Worm (Caenorhabditis elegans) whole organism, L4 larva: Measurements from ENCODE around the gene ing-3.
A peak's percentile ranks its signal among the peaks of the same experiment; 100 is the strongest.
"Not testable (repeated sequence)": the region's sequence is repeated elsewhere in the genome, so short reads cannot be mapped to it uniquely, and the experiment has no call there.

Source experiments
- F49E8.2 ChIP-seq: sonication (generic microtip); optimal IDR thresholded peaks from 2 replicates; lab custom pipeline; 2016; ENCODE audit warnings: missing compliant biosample characterization, mild to moderate bottlenecking, missing genetic modification characterization, borderline replicate concordance
- Y105C5A.15 ChIP-seq: fragments of 200-800 bp; sonication (Bioruptor generic); IDR thresholded peaks from 2 replicates; pipeline ENCODE4 v1.3.6; 2022; ENCODE audit warnings: missing genetic modification characterization, missing compliant biosample characterization
- Y48G9A.11 ChIP-seq: fragments of 200-800 bp; sonication (Bioruptor generic); IDR thresholded peaks from 2 replicates; pipeline ENCODE4 v1.3.6; 2022; ENCODE audit warnings: missing genetic modification reagents, missing genetic modification characterization, missing compliant biosample characterization
- Y5F2A.4 ChIP-seq: fragments of 200-800 bp; sonication (Bioruptor generic); optimal IDR thresholded peaks from 2 replicates; lab custom pipeline; 2018; ENCODE audit warnings: mild to moderate bottlenecking, missing genetic modification characterization, missing compliant biosample characterization
- aly-2 ChIP-seq: sonication (generic microtip); optimal IDR thresholded peaks from 2 replicates; lab custom pipeline; 2018; ENCODE audit warnings: missing biosample characterization, missing genetic modification characterization
- arid-1 ChIP-seq: fragments of 200-800 bp; sonication (Bioruptor generic); conservative IDR thresholded peaks from 2 replicates; pipeline ENCODE4 v1.3.6; 2022; ENCODE audit warnings: missing genetic modification reagents, missing genetic modification characterization, missing compliant biosample characterization
- attf-4 ChIP-seq: sonication (generic microtip); optimal IDR thresholded peaks from 3 replicates; lab custom pipeline; 2017; ENCODE audit warnings: missing biosample characterization, missing genetic modification characterization
- ceh-62 ChIP-seq: sonication (generic microtip); optimal IDR thresholded peaks from 2 replicates; lab custom pipeline; 2017; ENCODE audit warnings: missing biosample characterization, missing genetic modification characterization
- ceh-82 ChIP-seq: sonication (generic microtip); optimal IDR thresholded peaks from 2 replicates; lab custom pipeline; 2017; ENCODE audit warnings: missing biosample characterization, missing genetic modification characterization
- dmd-6 ChIP-seq: fragments of 200-800 bp; sonication (Bioruptor generic); IDR thresholded peaks from 2 replicates; pipeline ENCODE4 v1.3.6; 2022; ENCODE audit warnings: missing genetic modification reagents, missing genetic modification characterization, missing compliant biosample characterization
- duxl-1 ChIP-seq: sonication (generic microtip); optimal IDR thresholded peaks from 2 replicates; lab custom pipeline; 2016; ENCODE audit warnings: mild to moderate bottlenecking, missing genetic modification characterization, moderate library complexity, missing compliant biosample characterization; ENCODE audit not compliant: poor library complexity
- dve-1 ChIP-seq: sonication (generic microtip); optimal IDR thresholded peaks from 2 replicates; lab custom pipeline; 2017; ENCODE audit warnings: antibody characterized with exemption, mild to moderate bottlenecking, missing genetic modification characterization, missing compliant biosample characterization; ENCODE audit not compliant: insufficient read depth
- fkh-10 ChIP-seq: fragments of 150-350 bp; optimal IDR thresholded peaks from 2 replicates; lab custom pipeline; 2014; ENCODE audit warnings: missing biosample characterization, missing genetic modification reagents, missing genetic modification characterization
- gei-8 ChIP-seq: fragments of 200-800 bp; sonication (Bioruptor generic); optimal IDR thresholded peaks from 2 replicates; lab custom pipeline; 2018; ENCODE audit warnings: mild to moderate bottlenecking, missing genetic modification characterization, missing compliant biosample characterization
- hlh-11 ChIP-seq: fragments of 200-800 bp; sonication (Bioruptor generic); optimal IDR thresholded peaks from 2 replicates; lab custom pipeline; 2018; ENCODE audit warnings: mild to moderate bottlenecking, missing genetic modification characterization, missing compliant biosample characterization
- hlh-30 ChIP-seq: sonication (generic microtip); optimal IDR thresholded peaks from 2 replicates; lab custom pipeline; 2017; ENCODE audit warnings: antibody characterized with exemption, mild to moderate bottlenecking, missing genetic modification characterization, missing compliant biosample characterization; ENCODE audit not compliant: insufficient read depth
- lin-13 ChIP-seq: fragments of 150-350 bp; optimal IDR thresholded peaks from 2 replicates; lab custom pipeline; 2014; ENCODE audit warnings: missing biosample characterization, missing genetic modification reagents, missing genetic modification characterization
- lin-38 ChIP-seq: fragments of 200-800 bp; sonication (Bioruptor generic); IDR thresholded peaks from 2 replicates; pipeline ENCODE4 v1.3.6; 2022; ENCODE audit warnings: missing genetic modification reagents, missing genetic modification characterization, missing compliant biosample characterization
- lin-39 ChIP-seq: fragments of 150-350 bp; optimal IDR thresholded peaks from 2 replicates; lab custom pipeline; 2014; ENCODE audit warnings: missing biosample characterization, missing genetic modification reagents, missing genetic modification characterization
- lsy-2 ChIP-seq, 2 experiments: fragments of 150-350 bp in 1 of 2; sonication (generic microtip) in 1 of 2; optimal IDR thresholded peaks; 2 replicates each; lab custom pipeline; 2014 to 2017; ENCODE audit warnings: missing biosample characterization in 2 of 2, missing genetic modification characterization in 2 of 2
- mdl-1 ChIP-seq, 2 experiments: fragments of 150-350 bp in 1 of 2; sonication (generic microtip) in 1 of 2; optimal IDR thresholded peaks; 2 replicates each; lab custom pipeline; 2014 to 2017; ENCODE audit warnings: missing biosample characterization in 2 of 2, missing genetic modification characterization in 2 of 2
- mdt-29 ChIP-seq: fragments of 200-800 bp; sonication (Bioruptor generic); IDR thresholded peaks from 2 replicates; pipeline ENCODE4 v1.3.6; 2022; ENCODE audit warnings: missing genetic modification reagents, missing genetic modification characterization, missing compliant biosample characterization
- mep-1 ChIP-seq: fragments of 150-350 bp; sonication (generic microtip); optimal IDR thresholded peaks from 3 replicates; lab custom pipeline; 2014; ENCODE audit warnings: missing biosample characterization, missing genetic modification characterization
- mes-2 ChIP-seq: sonication (generic microtip); optimal IDR thresholded peaks from 2 replicates; lab custom pipeline; 2016; ENCODE audit warnings: missing genotype, mild to moderate bottlenecking, missing genetic modification characterization, missing compliant biosample characterization; ENCODE audit not compliant: poor library complexity, severe bottlenecking
- mxl-2 ChIP-seq: fragments of 200-800 bp; sonication (Bioruptor generic); conservative IDR thresholded peaks from 2 replicates; pipeline ENCODE4 v1.3.6; 2022; ENCODE audit warnings: missing genetic modification reagents, missing genetic modification characterization, missing compliant biosample characterization
- mxl-3 ChIP-seq: fragments of 200-800 bp; sonication (Bioruptor generic); optimal IDR thresholded peaks from 2 replicates; lab custom pipeline; 2018; ENCODE audit warnings: mild to moderate bottlenecking, missing genetic modification characterization, missing compliant biosample characterization
- nhr-102 ChIP-seq: sonication (generic microtip); optimal IDR thresholded peaks from 2 replicates; lab custom pipeline; 2016; ENCODE audit warnings: mild to moderate bottlenecking, missing genetic modification characterization, moderate library complexity, missing compliant biosample characterization
- nhr-111 ChIP-seq: fragments of 200-800 bp; sonication (Bioruptor generic); optimal IDR thresholded peaks from 2 replicates; lab custom pipeline; 2018; ENCODE audit warnings: mild to moderate bottlenecking, missing genetic modification characterization, missing compliant biosample characterization
- nhr-28 ChIP-seq: fragments of 150-350 bp; optimal IDR thresholded peaks from 2 replicates; lab custom pipeline; 2014; ENCODE audit warnings: missing biosample characterization, missing genetic modification characterization
- nhr-42 ChIP-seq: fragments of 200-800 bp; sonication (Bioruptor generic); IDR thresholded peaks from 2 replicates; pipeline ENCODE4 v1.3.6; 2022; ENCODE audit warnings: missing genetic modification characterization, missing compliant biosample characterization
- nhr-48 ChIP-seq: sonication (generic microtip); optimal IDR thresholded peaks from 2 replicates; lab custom pipeline; 2016; ENCODE audit warnings: mild to moderate bottlenecking, missing genetic modification characterization, missing compliant biosample characterization
- nhr-6 ChIP-seq: fragments of 150-350 bp; optimal IDR thresholded peaks from 2 replicates; lab custom pipeline; 2014; ENCODE audit warnings: missing biosample characterization, missing genetic modification characterization
- nhr-76 ChIP-seq: fragments of 150-350 bp; optimal IDR thresholded peaks from 2 replicates; lab custom pipeline; 2014; ENCODE audit warnings: missing biosample characterization, missing genetic modification characterization
- nhr-77 ChIP-seq: fragments of 150-350 bp; optimal IDR thresholded peaks from 2 replicates; lab custom pipeline; 2014; ENCODE audit warnings: missing biosample characterization, missing genetic modification characterization
- pha-4 ChIP-seq, 2 experiments: fragments of 150-350 bp in 1 of 2; fragments of 200-800 bp in 1 of 2; sonication (Bioruptor generic) in 1 of 2; IDR thresholded peaks in 1 of 2; optimal IDR thresholded peaks in 1 of 2; 2 replicates each; pipeline versions ENCODE4 v1.3.6 to Lab custom; 2014 to 2022; ENCODE audit warnings: missing genetic modification characterization in 2 of 2, missing genetic modification reagents in 2 of 2, missing biosample characterization in 1 of 2, missing compliant biosample characterization in 1 of 2
- php-3 ChIP-seq: fragments of 200-800 bp; sonication (Bioruptor generic); IDR thresholded peaks from 2 replicates; pipeline ENCODE4 v1.3.6; 2022; ENCODE audit warnings: missing genetic modification reagents, missing genetic modification characterization, missing compliant biosample characterization
- pqm-1 ChIP-seq: sonication (generic microtip); optimal IDR thresholded peaks from 2 replicates; lab custom pipeline; 2017; ENCODE audit warnings: missing biosample characterization, missing genetic modification characterization
- rbr-2 ChIP-seq: sonication (generic microtip); optimal IDR thresholded peaks from 2 replicates; lab custom pipeline; 2016; ENCODE audit warnings: missing genotype, missing genetic modification characterization, missing compliant biosample characterization
- skn-1 ChIP-seq: fragments of 150-350 bp; optimal IDR thresholded peaks from 2 replicates; lab custom pipeline; 2014; ENCODE audit warnings: missing biosample characterization, missing genetic modification characterization
- snpc-1.2 ChIP-seq: fragments of 200-800 bp; sonication (Bioruptor generic); IDR thresholded peaks from 2 replicates; pipeline ENCODE4 v1.3.6; 2022; ENCODE audit warnings: missing genetic modification reagents, missing genetic modification characterization, missing compliant biosample characterization
- unc-62 ChIP-seq, 3 experiments: fragments of 150-350 bp in 1 of 3; sonication (generic microtip); optimal IDR thresholded peaks in 2 of 3; peaks in 1 of 3; 1 replicate in 1 of 3; 2 replicates in 2 of 3; lab custom pipeline; 2014 to 2017; ENCODE audit warnings: missing biosample characterization in 3 of 3, missing genetic modification characterization in 3 of 3, missing genetic modification reagents in 3 of 3, missing genotype in 1 of 3
- zfp-3 ChIP-seq: fragments of 200-800 bp; sonication (Bioruptor generic); conservative IDR thresholded peaks from 2 replicates; pipeline ENCODE4 v1.3.6; 2022; ENCODE audit warnings: missing genetic modification reagents, missing genetic modification characterization, missing compliant biosample characterization

ing-3 gene

DNA sequence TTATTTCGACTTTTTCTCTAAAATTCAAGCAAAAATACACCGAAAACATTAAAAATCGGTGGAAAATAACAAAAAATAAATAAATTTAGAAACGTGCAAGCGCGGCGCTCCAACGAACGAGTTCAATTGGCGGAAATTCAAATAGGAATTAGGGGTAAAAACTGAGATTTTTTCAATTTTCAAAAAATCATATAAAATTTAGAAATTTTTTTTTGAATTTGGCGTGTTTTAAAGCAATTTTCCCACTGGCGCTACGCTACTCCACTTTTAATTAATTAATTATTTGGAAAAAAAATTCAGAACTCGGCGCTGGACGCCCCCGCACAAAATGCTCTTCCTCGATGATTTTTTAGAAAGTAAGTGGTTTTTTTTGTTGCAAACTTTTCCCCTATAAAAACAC lies at the start of gene ing-3:
Gene ing-3, plus strand, starts transcription at position 301 of the 400 bp plus-strand sequence.
- TF ChIP-seq skn-1 (tag; lab: Kevin White, UChicago) (no peak), fkh-10 (GFP tag; lab: Kevin White, UChicago) (no peak), lsy-2 (tag; optimal IDR thresholded peaks at IDR 0.05; lab: Kevin White, UChicago) (no peak), nhr-111 (GFP tag; lab: Kevin White, UChicago) (no peak), mdt-29 (GFP tag; lab: Robert Waterston, UW) (no peak), rbr-2 (no peak), zfp-3 (GFP tag; lab: Robert Waterston, UW) (no peak), gei-8 (GFP tag; lab: Kevin White, UChicago) (no peak), mxl-2 (GFP tag; lab: Robert Waterston, UW) (no peak), ceh-62 (tag; lab: Kevin White, UChicago) (no peak), lin-39 (tag; lab: Kevin White, UChicago) (no peak), lin-38 (no peak), nhr-42 (no peak), lin-13 (GFP tag; lab: Kevin White, UChicago) (no peak), attf-4 (tag; lab: Kevin White, UChicago) (no peak), nhr-102 (tag; lab: Kevin White, UChicago) (no peak), Y105C5A.15 (GFP tag; lab: Robert Waterston, UW) (no peak)

DNA sequence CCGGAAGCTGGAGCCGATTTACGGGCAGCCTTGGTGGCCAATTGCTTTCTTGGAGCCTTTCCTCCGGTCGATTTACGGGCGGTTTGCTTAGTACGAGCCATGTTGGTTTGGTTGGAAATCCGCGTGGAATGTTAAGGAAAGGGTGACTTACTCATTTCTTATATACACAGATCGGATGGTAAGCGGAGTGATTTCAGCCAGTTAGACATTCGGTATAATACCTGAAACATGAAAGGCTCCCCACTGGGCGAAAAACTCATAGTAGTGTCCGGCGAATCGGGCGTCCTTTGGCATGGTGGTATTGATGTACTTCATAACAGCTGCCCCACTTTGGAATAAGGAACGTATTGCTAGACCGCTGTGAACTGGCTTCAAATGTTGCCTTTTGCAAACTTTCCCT lies 47.2 kb upstream of the ing-3 start, which contains the start of gene his-42:
Gene his-42, minus strand, starts transcription at position 101 of the 400 bp plus-strand sequence.
- TF ChIP-seq ceh-82 (no peak), Y5F2A.4 (GFP tag; lab: Kevin White, UChicago) (no peak), unc-62 (GFP tag; optimal IDR thresholded peaks at IDR 0.05 in 1 of 2; lab: Kevin White, UChicago) (peak in 1 of 2 experiments; percentile 27), unc-62 (tag; optimal IDR thresholded peaks at IDR 0.05; lab: Kevin White, UChicago) (no peak)

DNA sequence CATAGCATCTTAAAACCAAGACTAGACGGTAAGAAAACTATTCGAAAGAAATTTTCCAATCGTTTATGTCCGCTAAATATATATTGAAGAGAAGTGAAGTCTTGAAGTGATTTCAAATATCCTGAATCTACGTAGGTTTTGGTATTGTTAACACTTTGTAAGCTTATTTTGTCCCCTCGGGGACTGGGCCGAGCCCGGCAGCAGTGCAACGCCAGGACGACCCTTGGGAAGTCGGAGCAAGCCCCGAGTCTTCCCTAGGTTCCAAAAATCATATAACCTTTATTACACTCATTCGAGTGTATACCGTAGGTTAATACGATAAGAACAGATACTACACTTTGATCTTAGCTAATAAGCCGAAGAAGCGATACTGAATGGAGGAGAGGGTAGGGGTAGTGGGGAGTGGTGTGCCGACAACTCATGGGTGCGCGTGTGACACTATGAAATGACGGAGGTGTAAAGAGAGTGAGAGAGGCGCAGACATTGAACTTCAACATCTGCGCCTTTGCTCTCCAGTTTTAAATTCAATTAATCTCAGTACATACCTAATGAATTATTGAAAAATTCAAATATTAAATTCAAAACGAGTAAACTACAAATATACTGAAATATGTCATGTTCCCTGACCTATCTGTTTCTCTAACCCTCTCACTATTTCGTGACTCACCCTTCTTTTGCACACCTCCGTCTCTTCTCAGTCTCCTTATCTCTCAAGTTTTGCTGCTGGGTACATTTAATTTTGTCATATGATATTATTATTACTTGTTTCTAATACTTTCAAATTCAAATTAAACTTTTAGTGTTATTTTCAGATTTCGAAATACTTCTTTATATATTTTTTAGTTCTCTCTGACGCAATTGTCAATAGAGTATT lies 46.5 kb upstream of the ing-3 start:
- TF ChIP-seq F49E8.2 (tag; lab: Kevin White, UChicago): peak; percentile 81
- TF ChIP-seq aly-2 (tag; lab: Kevin White, UChicago): peak; percentile 11
- peak; percentile 37 for TF ChIP-seq duxl-1
- TF ChIP-seq snpc-1.2 (GFP tag; lab: Robert Waterston, UW): peak; percentile 72
- TF ChIP-seq mdl-1 (tag; optimal IDR thresholded peaks at IDR 0.05; lab: Kevin White, UChicago): peak in 1 of 2 experiments; percentile 43
- TF ChIP-seq php-3 (GFP tag; lab: Robert Waterston, UW): peak; percentile 30; the same call in 1 of the 2 replicates
- peak; percentile 52; the same call in 1 of the 2 replicates for TF ChIP-seq arid-1 (GFP tag; lab: Robert Waterston, UW)
- TF ChIP-seq nhr-42: peak; percentile 91
- TF ChIP-seq mdt-29 (GFP tag; lab: Robert Waterston, UW): peak; percentile 69; the same call in 1 of the 2 replicates
- TF ChIP-seq mes-2 (tag; lab: Kevin White, UChicago): peak; percentile 36
- TF ChIP-seq nhr-76 (tag; lab: Kevin White, UChicago): peak; percentile 28
- TF ChIP-seq lin-13 (GFP tag; lab: Kevin White, UChicago): peak; percentile 61
- TF ChIP-seq mxl-3 (GFP tag; lab: Kevin White, UChicago): peak; percentile 26
- TF ChIP-seq dmd-6: peak; percentile 71
- TF ChIP-seq lin-38: peak; percentile 63
- peak; percentile 90 for TF ChIP-seq nhr-77 (tag; lab: Kevin White, UChicago)
- TF ChIP-seq nhr-102 (tag; lab: Kevin White, UChicago): peak; percentile 69
- TF ChIP-seq lsy-2 (tag; optimal IDR thresholded peaks at IDR 0.05; lab: Kevin White, UChicago): peak; percentile 38 to 55
- peak; percentile 70 for TF ChIP-seq hlh-30 (tag; lab: Kevin White, UChicago)
- peak; percentile 59 for TF ChIP-seq nhr-48
- peak; percentile 8 for TF ChIP-seq pqm-1 (tag; lab: Kevin White, UChicago)
- TF ChIP-seq nhr-28 (tag; lab: Kevin White, UChicago): peak; percentile 80
- TF ChIP-seq Y48G9A.11 (GFP tag; lab: Robert Waterston, UW): 0 out of 2 replicates have a peak, but pooled peaks have one; percentile 11
- peak; percentile 45; the same call in 1 of the 2 replicates for TF ChIP-seq pha-4 (GFP tag; IDR thresholded peaks at IDR 0.05; lab: Robert Waterston, UW)
- not testable (repeated sequence) for TF ChIP-seq pha-4 (tag; optimal IDR thresholded peaks at IDR 0.05; lab: Kevin White, UChicago)
- peak; percentile 39 for TF ChIP-seq rbr-2
- TF ChIP-seq dve-1: peak; percentile 63
- TF ChIP-seq hlh-11 (tag; lab: Kevin White, UChicago): peak; percentile 71
- peak; percentile 62 for TF ChIP-seq mep-1 (tag; lab: Kevin White, UChicago)
- TF ChIP-seq nhr-6 (tag; lab: Kevin White, UChicago): peak; percentile 79
